Worm (Caenorhabditis elegans) whole organism, L4 larva: Measurements from ENCODE around the gene nhr-221.
"Not testable (repeated sequence)": the region's sequence is repeated elsewhere in the genome, so short reads cannot be mapped to it uniquely, and the experiment has no call there.

ENCODE experiments used
- pha-4 ChIP-seq, 2 experiments: fragments of 150-350 bp in 1 of 2; fragments of 200-800 bp in 1 of 2; sonication (Bioruptor generic) in 1 of 2; IDR thresholded peaks in 1 of 2; optimal IDR thresholded peaks in 1 of 2; 2 replicates each; pipeline versions ENCODE4 v1.3.6 to Lab custom; 2014 to 2022; ENCODE audit warnings: missing genetic modification characterization in 2 of 2, missing genetic modification reagents in 2 of 2, missing biosample characterization in 1 of 2, missing compliant biosample characterization in 1 of 2
- pqm-1 ChIP-seq: sonication (generic microtip); optimal IDR thresholded peaks from 2 replicates; lab custom pipeline; 2017; ENCODE audit warnings: missing biosample characterization, missing genetic modification characterization

ce11 chrV:3570695-3571094 is 35.5 kb upstream of the nhr-221 start, which contains the start of gene F40C5.2:
- not testable (repeated sequence) for TF ChIP-seq pqm-1 (tag; lab: Kevin White, UChicago); pha-4 (GFP tag; IDR thresholded peaks at IDR 0.05; lab: Robert Waterston, UW); pha-4 (tag; optimal IDR thresholded peaks at IDR 0.05; lab: Kevin White, UChicago)
